Fruit fly (Drosophila melanogaster) whole organism, embryonic: Measurements from ENCODE around the gene CG5021.

ENCODE experiments used
- Abd-B ChIP-seq: fragments of 200-800 bp; sonication (Bioruptor generic); optimal IDR thresholded peaks from 2 replicates; lab custom pipeline; 2018; ENCODE audit warnings: missing biosample characterization, mild to moderate bottlenecking, missing genetic modification characterization, moderate library complexity
- Atf6 ChIP-seq: fragments of 200-800 bp; sonication (Bioruptor generic); IDR thresholded peaks from 2 replicates; pipeline ENCODE4 v1.3.6; 2022; ENCODE audit warnings: missing biosample characterization, missing genetic modification characterization
- BtbVII ChIP-seq: fragments of 200-800 bp; sonication (Bioruptor generic); optimal IDR thresholded peaks from 3 replicates; lab custom pipeline; 2017; ENCODE audit warnings: missing biosample characterization, mild to moderate bottlenecking, missing genetic modification characterization
- CG10959 ChIP-seq: fragments of 200-800 bp; sonication (Bioruptor generic); IDR thresholded peaks from 2 replicates; pipeline ENCODE4 v1.3.6; 2022; ENCODE audit warnings: missing biosample characterization, missing genetic modification characterization
- CG12391 ChIP-seq: fragments of 200-800 bp; sonication (Bioruptor generic); optimal IDR thresholded peaks from 3 replicates; lab custom pipeline; 2018; ENCODE audit warnings: missing biosample characterization, mild to moderate bottlenecking, missing genetic modification characterization, moderate library complexity
- CG12769 ChIP-seq: fragments of 200-800 bp; sonication (Bioruptor generic); optimal IDR thresholded peaks from 2 replicates; lab custom pipeline; 2019; ENCODE audit warnings: missing biosample characterization, mild to moderate bottlenecking, missing genetic modification characterization, moderate library complexity
- CG13287 ChIP-seq: fragments of 200-800 bp; sonication (Bioruptor generic); IDR thresholded peaks from 2 replicates; pipeline ENCODE4 v1.3.6; 2022; ENCODE audit warnings: missing biosample characterization, missing genetic modification characterization; ENCODE audit not compliant: partially characterized antibody
- CG14014 ChIP-seq: fragments of 200-800 bp; sonication (Bioruptor generic); IDR thresholded peaks from 2 replicates; pipeline ENCODE4 v1.3.6; 2022; ENCODE audit warnings: missing biosample characterization, missing genetic modification characterization
- CG14710 ChIP-seq: fragments of 200-800 bp; sonication (Bioruptor generic); optimal IDR thresholded peaks from 3 replicates; lab custom pipeline; 2019; ENCODE audit warnings: missing biosample characterization, mild to moderate bottlenecking, missing genetic modification characterization, moderate library complexity
- CG1529 ChIP-seq: fragments of 200-800 bp; sonication (Bioruptor generic); optimal IDR thresholded peaks from 3 replicates; lab custom pipeline; 2018; ENCODE audit warnings: missing biosample characterization, missing genetic modification characterization
- CG17359 ChIP-seq: fragments of 200-800 bp; sonication (Bioruptor generic); optimal IDR thresholded peaks from 3 replicates; lab custom pipeline; 2018; ENCODE audit warnings: missing biosample characterization, mild to moderate bottlenecking, missing genetic modification characterization, moderate library complexity
- CG30403 ChIP-seq: fragments of 200-800 bp; sonication (Bioruptor generic); optimal IDR thresholded peaks from 3 replicates; lab custom pipeline; 2016; ENCODE audit warnings: missing biosample characterization, missing genetic modification characterization
- CG31365 ChIP-seq: fragments of 200-800 bp; sonication (Bioruptor generic); optimal IDR thresholded peaks from 2 replicates; lab custom pipeline; 2018; ENCODE audit warnings: missing biosample characterization, mild to moderate bottlenecking, missing genetic modification characterization
- CG32772 ChIP-seq: fragments of 200-800 bp; sonication (Bioruptor generic); IDR thresholded peaks from 2 replicates; pipeline ENCODE4 v1.3.6; 2022; ENCODE audit warnings: missing biosample characterization, missing genetic modification characterization
- CG3407 ChIP-seq: fragments of 200-800 bp; sonication (Bioruptor generic); optimal IDR thresholded peaks from 2 replicates; lab custom pipeline; 2018; ENCODE audit warnings: missing biosample characterization, mild to moderate bottlenecking, missing genetic modification characterization
- CG34422 ChIP-seq: fragments of 200-800 bp; sonication (Bioruptor generic); IDR thresholded peaks from 3 replicates; pipeline ENCODE4 v1.3.6; 2022; ENCODE audit warnings: missing biosample characterization, missing genetic modification characterization
- CG3838 ChIP-seq: fragments of 200-800 bp; sonication (Bioruptor generic); optimal IDR thresholded peaks from 3 replicates; lab custom pipeline; 2016; ENCODE audit warnings: missing biosample characterization, missing genetic modification characterization
- CG7271 ChIP-seq: fragments of 200-800 bp; sonication (Bioruptor generic); optimal IDR thresholded peaks from 2 replicates; lab custom pipeline; 2018; ENCODE audit warnings: missing biosample characterization, mild to moderate bottlenecking, missing genetic modification characterization, moderate library complexity
- CG9817 ChIP-seq: fragments of 200-800 bp; sonication (Bioruptor generic); optimal IDR thresholded peaks from 2 replicates; lab custom pipeline; 2018; ENCODE audit warnings: missing biosample characterization, mild to moderate bottlenecking, missing genetic modification characterization, moderate library complexity
- CG9876 ChIP-seq: fragments of 200-800 bp; sonication (Bioruptor generic); optimal IDR thresholded peaks from 2 replicates; lab custom pipeline; 2016; ENCODE audit warnings: missing biosample characterization, missing genetic modification characterization
- CoRest ChIP-seq: fragments of 200-800 bp; sonication (Bioruptor generic); optimal IDR thresholded peaks from 3 replicates; lab custom pipeline; 2018; ENCODE audit warnings: missing biosample characterization, mild to moderate bottlenecking, missing genetic modification characterization, moderate library complexity
- Elba2 ChIP-seq: fragments of 200-800 bp; sonication (Bioruptor generic); optimal IDR thresholded peaks from 3 replicates; lab custom pipeline; 2016; ENCODE audit warnings: missing biosample characterization, missing genetic modification characterization
- Fer1 ChIP-seq: fragments of 200-800 bp; sonication (Bioruptor generic); optimal IDR thresholded peaks from 2 replicates; lab custom pipeline; 2017; ENCODE audit warnings: missing biosample characterization, mild to moderate bottlenecking, missing genetic modification characterization
- H15 ChIP-seq: fragments of 200-800 bp; sonication (Bioruptor generic); IDR thresholded peaks from 3 replicates; pipeline ENCODE4 v1.3.6; 2022; ENCODE audit warnings: missing biosample characterization, missing genetic modification characterization
- Hr3 ChIP-seq: fragments of 200-800 bp; sonication (Bioruptor generic); optimal IDR thresholded peaks from 3 replicates; lab custom pipeline; 2016; ENCODE audit warnings: missing biosample characterization, missing genetic modification characterization
- Kr ChIP-seq: fragments of 200-800 bp; sonication (Bioruptor generic); optimal IDR thresholded peaks from 2 replicates; lab custom pipeline; 2017; ENCODE audit warnings: missing biosample characterization, mild to moderate bottlenecking, missing genetic modification characterization
- Med ChIP-seq: fragments of 200-800 bp; sonication (Bioruptor generic); peaks from one replicate; lab custom pipeline; 2016; ENCODE audit warnings: missing biosample characterization, missing genetic modification characterization, mild to moderate bottlenecking, inconsistent platforms, moderate library complexity
- NK7.1 ChIP-seq: fragments of 200-800 bp; sonication (Bioruptor generic); optimal IDR thresholded peaks from 3 replicates; lab custom pipeline; 2016; ENCODE audit warnings: missing biosample characterization, missing genetic modification characterization
- Ssrp ChIP-seq: fragments of 200-800 bp; sonication (Bioruptor generic); optimal IDR thresholded peaks from 2 replicates; lab custom pipeline; 2018; ENCODE audit warnings: missing biosample characterization, mild to moderate bottlenecking, missing genetic modification characterization, moderate library complexity
- Trl ChIP-seq, 3 experiments: fragments of >200 bp in 2 of 3; fragments of 200-800 bp in 1 of 3; sonication (Bioruptor generic) in 1 of 3; optimal IDR thresholded peaks; 2 replicates in 1 of 3; 3 replicates in 2 of 3; lab custom pipeline; 2016 to 2017; ENCODE audit warnings: missing biosample characterization in 1 of 3, missing genetic modification characterization in 1 of 3
- br ChIP-seq: fragments of >200 bp; optimal IDR thresholded peaks from 2 replicates; lab custom pipeline; 2017
- bsh ChIP-seq, 2 experiments: fragments of 200-800 bp; sonication (Bioruptor generic); optimal IDR thresholded peaks; 2 replicates each; lab custom pipeline; 2017 to 2018; ENCODE audit warnings: mild to moderate bottlenecking in 2 of 2, missing biosample characterization in 2 of 2, missing genetic modification characterization in 2 of 2, moderate library complexity in 1 of 2
- caup ChIP-seq: fragments of 200-800 bp; sonication (Bioruptor generic); optimal IDR thresholded peaks from 3 replicates; lab custom pipeline; 2017; ENCODE audit warnings: missing biosample characterization, mild to moderate bottlenecking, missing genetic modification characterization, moderate library complexity; ENCODE audit not compliant: severe bottlenecking
- cg ChIP-seq: fragments of 200-800 bp; sonication (Bioruptor generic); optimal IDR thresholded peaks from 3 replicates; lab custom pipeline; 2019; ENCODE audit warnings: missing biosample characterization, mild to moderate bottlenecking, missing genetic modification characterization, moderate library complexity
- ci ChIP-seq: fragments of 200-800 bp; sonication (Bioruptor generic); IDR thresholded peaks from 3 replicates; pipeline ENCODE4 v1.3.6; 2022; ENCODE audit warnings: missing biosample characterization, missing genetic modification characterization
- fu2 ChIP-seq: fragments of 200-800 bp; sonication (Bioruptor generic); optimal IDR thresholded peaks from 2 replicates; lab custom pipeline; 2016; ENCODE audit warnings: missing biosample characterization, missing genetic modification characterization
- gce ChIP-seq: fragments of 200-800 bp; sonication (Bioruptor generic); IDR thresholded peaks from 3 replicates; pipeline ENCODE4 v1.3.6; 2022; ENCODE audit warnings: missing biosample characterization, missing genetic modification characterization
- gsb-n ChIP-seq: fragments of 200-800 bp; sonication (Bioruptor generic); optimal IDR thresholded peaks from 3 replicates; lab custom pipeline; 2018; ENCODE audit warnings: missing biosample characterization, mild to moderate bottlenecking, missing genetic modification characterization
- hb ChIP-seq: fragments of 200-800 bp; sonication (Bioruptor generic); IDR thresholded peaks from 3 replicates; pipeline ENCODE4 v1.3.6; 2022; ENCODE audit warnings: missing biosample characterization, missing genetic modification characterization; ENCODE audit not compliant: partially characterized antibody
- her ChIP-seq: fragments of 200-800 bp; sonication (Bioruptor generic); optimal IDR thresholded peaks from 2 replicates; lab custom pipeline; 2016; ENCODE audit warnings: missing biosample characterization, missing genetic modification characterization
- lmd ChIP-seq: fragments of 200-800 bp; sonication (Bioruptor generic); IDR thresholded peaks from 2 replicates; pipeline ENCODE4 v1.3.6; 2022; ENCODE audit warnings: missing biosample characterization, missing genetic modification characterization
- maf-S ChIP-seq: fragments of 200-800 bp; sonication (Bioruptor generic); optimal IDR thresholded peaks from 2 replicates; lab custom pipeline; 2016; ENCODE audit warnings: missing biosample characterization, missing genetic modification characterization
- pzg ChIP-seq: fragments of 200-800 bp; sonication (Bioruptor generic); optimal IDR thresholded peaks from 3 replicates; lab custom pipeline; 2018; ENCODE audit warnings: missing biosample characterization, mild to moderate bottlenecking, missing genetic modification characterization, moderate library complexity
- row ChIP-seq: fragments of 200-800 bp; sonication (Bioruptor generic); IDR thresholded peaks from 3 replicates; pipeline ENCODE4 v1.3.6; 2022; ENCODE audit warnings: missing biosample characterization, missing genetic modification characterization
- sisA ChIP-seq: fragments of 200-800 bp; sonication (Bioruptor generic); IDR thresholded peaks from 2 replicates; pipeline ENCODE4 v1.3.6; 2022; ENCODE audit warnings: missing biosample characterization, missing genetic modification characterization
- tap ChIP-seq: fragments of 200-800 bp; optimal IDR thresholded peaks from 3 replicates; lab custom pipeline; 2019; ENCODE audit warnings: missing biosample characterization, mild to moderate bottlenecking, missing genetic modification characterization, moderate library complexity
- tio ChIP-seq: fragments of 200-800 bp; sonication (Bioruptor generic); optimal IDR thresholded peaks from 2 replicates; lab custom pipeline; 2017; ENCODE audit warnings: missing biosample characterization, missing genetic modification characterization, inconsistent platforms
- vvl ChIP-seq: fragments of 200-800 bp; sonication (Bioruptor generic); IDR thresholded peaks from 2 replicates; pipeline ENCODE4 v1.3.6; 2022; ENCODE audit warnings: missing biosample characterization, missing genetic modification characterization
- zfh1 ChIP-seq: fragments of 200-800 bp; sonication (Bioruptor generic); IDR thresholded peaks from 3 replicates; pipeline ENCODE4 v1.3.6; 2022; ENCODE audit warnings: missing biosample characterization, missing genetic modification characterization

Gene CG5021

DNA sequence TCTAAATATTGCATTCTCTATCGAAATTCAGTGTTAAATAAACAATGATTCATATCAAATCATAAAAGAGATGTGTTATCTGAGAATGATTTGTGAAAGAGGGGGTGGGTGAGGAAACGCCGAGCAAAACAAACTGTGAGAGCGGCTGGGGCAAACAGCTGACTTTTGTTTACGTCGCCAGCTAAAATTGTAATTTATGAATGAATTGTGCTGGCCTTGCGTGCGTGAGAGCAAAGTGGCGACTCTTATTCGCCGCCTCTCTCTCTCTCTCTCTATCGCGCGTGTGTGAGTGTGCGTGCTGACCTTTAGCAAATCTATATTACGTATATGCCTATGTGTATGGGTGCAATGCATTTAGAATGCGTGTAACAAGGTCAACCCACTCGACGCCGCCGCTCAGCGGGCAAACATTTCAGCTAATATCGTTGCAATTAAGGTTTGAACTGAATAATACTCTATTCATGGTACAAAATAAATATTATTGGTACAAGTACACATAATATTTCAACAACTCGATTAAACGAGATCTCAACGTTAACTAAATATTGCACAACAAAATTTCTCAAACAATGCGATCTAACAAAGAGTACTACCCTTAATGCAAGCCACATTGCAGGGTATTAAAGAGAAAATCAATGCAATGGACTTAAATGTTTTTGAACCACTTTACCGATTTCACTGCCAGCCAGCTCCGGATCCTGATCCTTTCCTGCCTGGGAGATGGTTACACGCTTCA is 12.2 kb downstream of the CG5021 start (continued):
- TF ChIP-seq NK7.1 (GFP tag; lab: Kevin White, UChicago) (no peak), CG9817 (tag; lab: Kevin White, UChicago) (no peak), Ssrp (tag; lab: Kevin White, UChicago) (peak; percentile 1), Elba2 (GFP tag; lab: Kevin White, UChicago) (peak; percentile 72), Kr (no peak), bsh (GFP tag; optimal IDR thresholded peaks at IDR 0.05; lab: Kevin White, UChicago) (peak in 1 of 2 experiments; percentile 47), Fer1 (peak; percentile 39), row (GFP tag; lab: Robert Waterston, UW) (peak; percentile 49; the same call in 2 of the 3 replicates), CG7271 (tag; lab: Kevin White, UChicago) (no peak), CG32772 (GFP tag; lab: Robert Waterston, UW) (no peak), CG17359 (tag; lab: Kevin White, UChicago) (peak; percentile 52), pzg (GFP tag; lab: Kevin White, UChicago) (no peak), tap (no peak), CG34422 (GFP tag; lab: Robert Waterston, UW) (peak; percentile 84; the same call in 1 of the 3 replicates), gce (0 out of 3 replicates have a peak, but pooled peaks have one; percentile 39), fu2 (GFP tag; lab: Kevin White, UChicago) (no peak), lmd (GFP tag; lab: Robert Waterston, UW) (peak; percentile 51), CG31365 (tag; lab: Kevin White, UChicago) (no peak), CoRest (tag; lab: Kevin White, UChicago) (no peak), Hr3 (no peak), CG1529 (peak; percentile 12), CG13287 (GFP tag; lab: Robert Waterston, UW) (peak; percentile 76), BtbVII (GFP tag; lab: Kevin White, UChicago) (no peak), CG10959 (GFP tag; lab: Robert Waterston, UW) (no peak), zfh1 (GFP tag; lab: Robert Waterston, UW) (no peak), CG3407 (GFP tag; lab: Kevin White, UChicago) (no peak), caup (no peak), Trl (optimal IDR thresholded peaks at IDR 0.05; lab: Kevin White, UChicago) (peak; percentile 83 to 89), Trl (GFP tag; optimal IDR thresholded peaks at IDR 0.05; lab: Kevin White, UChicago) (no peak), CG12391 (tag; lab: Kevin White, UChicago) (peak; percentile 9), tio (no peak), cg (GFP tag; lab: Kevin White, UChicago) (peak; percentile 92), maf-S (GFP tag; lab: Kevin White, UChicago) (no peak), Atf6 (GFP tag; lab: Robert Waterston, UW) (0 out of 2 replicates have a peak, but pooled peaks have one; percentile 18), vvl (peak; percentile 24; the same call in 1 of the 2 replicates), CG30403 (peak; percentile 10), CG9876 (GFP tag; lab: Kevin White, UChicago) (no peak), H15 (GFP tag; lab: Robert Waterston, UW) (no peak), hb (GFP tag; lab: Robert Waterston, UW) (no peak), CG3838 (GFP tag; lab: Kevin White, UChicago) (no peak), sisA (peak; percentile 33; the same call in 1 of the 2 replicates), CG14014 (GFP tag; lab: Robert Waterston, UW) (no peak), CG14710 (no peak), gsb-n (tag; lab: Kevin White, UChicago) (no peak), Abd-B (GFP tag; lab: Kevin White, UChicago) (no peak), her (GFP tag; lab: Kevin White, UChicago) (no peak), br (lab: Kevin White, UChicago) (no peak), ci (GFP tag; lab: Robert Waterston, UW) (peak; percentile 63), CG12769 (tag; lab: Kevin White, UChicago) (no peak), Med (GFP tag; lab: Kevin White, UChicago) (peak; percentile 26)
